Worm (Caenorhabditis elegans) whole organism, mixed stage, embryonic: ENCODE data around the gene M7.7.

Experiments
- ceh-39 ChIP-seq: fragments of 150-350 bp; optimal IDR thresholded peaks from 2 replicates; lab custom pipeline; 2014; ENCODE audit warnings: missing biosample characterization, missing genetic modification characterization
- lin-13 ChIP-seq: fragments of 150-350 bp; optimal IDR thresholded peaks from 2 replicates; lab custom pipeline; 2014; ENCODE audit warnings: missing biosample characterization, missing genetic modification characterization

DNA sequence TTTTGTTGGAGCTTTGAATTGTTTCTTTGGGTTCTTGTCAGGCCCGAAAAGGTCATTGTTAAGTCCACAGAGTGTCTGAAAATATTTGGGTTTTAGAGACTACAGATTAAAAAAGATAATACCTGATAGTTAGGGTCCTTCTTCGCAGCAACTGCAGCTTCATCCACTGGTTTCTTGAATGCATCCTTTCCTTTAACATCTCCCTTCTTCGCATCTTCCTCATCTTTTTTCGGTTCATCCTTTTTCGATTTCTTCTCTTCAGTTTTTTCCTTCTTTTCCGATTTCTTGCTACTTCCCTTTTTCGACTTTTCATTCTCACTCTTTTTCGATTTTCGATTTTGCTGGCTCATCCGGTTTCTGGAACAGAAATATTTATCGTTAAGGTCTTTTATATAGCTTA lies 13.9 kb downstream of the M7.7 start:
- TF ChIP-seq lin-13 (tag; lab: Kevin White, UChicago) (no peak), ceh-39 (tag; lab: Kevin White, UChicago) (no peak)
